Worm (Caenorhabditis elegans) whole organism, early embryonic: ENCODE results near the gene tofu-6.
A peak's percentile ranks its signal among the peaks of the same experiment; 100 is the strongest.

Experiments
- B0310.2 ChIP-seq: sonication (generic microtip); optimal IDR thresholded peaks from 2 replicates; lab custom pipeline; 2016; ENCODE audit warnings: mild to moderate bottlenecking, missing genetic modification characterization, missing compliant biosample characterization
- F13C5.2 ChIP-seq: sonication (generic microtip); optimal IDR thresholded peaks from 2 replicates; lab custom pipeline; 2017; ENCODE audit warnings: mild to moderate bottlenecking, missing genetic modification characterization, inconsistent platforms, missing compliant biosample characterization
- aly-1 ChIP-seq: sonication (generic microtip); optimal IDR thresholded peaks from 2 replicates; lab custom pipeline; 2016; ENCODE audit warnings: missing genetic modification characterization, missing compliant biosample characterization
- ama-1 ChIP-seq: fragments of 150-350 bp; optimal IDR thresholded peaks from 2 replicates; lab custom pipeline; 2014
- ceh-13 ChIP-seq: fragments of 200-800 bp; sonication (Bioruptor generic); optimal IDR thresholded peaks from 2 replicates; lab custom pipeline; 2018; ENCODE audit warnings: mild to moderate bottlenecking, missing genetic modification characterization, missing compliant biosample characterization
- ets-7 ChIP-seq: sonication (generic microtip); optimal IDR thresholded peaks from 2 replicates; lab custom pipeline; 2016; ENCODE audit warnings: missing genotype, missing genetic modification characterization, missing compliant biosample characterization
- flt-1 ChIP-seq: fragments of 200-800 bp; sonication (Bioruptor generic); IDR thresholded peaks from 2 replicates; pipeline ENCODE4 v1.3.6; 2022; ENCODE audit warnings: missing genetic modification characterization, missing compliant biosample characterization
- hmbx-1 ChIP-seq: sonication (generic microtip); optimal IDR thresholded peaks from 2 replicates; lab custom pipeline; 2016; ENCODE audit warnings: mild to moderate bottlenecking, missing genetic modification characterization, missing compliant biosample characterization
- hmg-4 ChIP-seq: fragments of 200-800 bp; sonication (Bioruptor generic); optimal IDR thresholded peaks from 2 replicates; lab custom pipeline; 2018; ENCODE audit warnings: mild to moderate bottlenecking, missing genetic modification characterization, missing compliant biosample characterization
- hnd-1 ChIP-seq: sonication (generic microtip); optimal IDR thresholded peaks from 2 replicates; lab custom pipeline; 2016; ENCODE audit warnings: missing genetic modification characterization, missing compliant biosample characterization
- pes-1 ChIP-seq: fragments of 200-800 bp; sonication (Bioruptor generic); IDR thresholded peaks from 2 replicates; pipeline ENCODE4 v1.3.6; 2022; ENCODE audit warnings: missing genetic modification reagents, missing genetic modification characterization, missing compliant biosample characterization
- scrt-1 ChIP-seq: fragments of 200-800 bp; sonication (Bioruptor generic); IDR thresholded peaks from 2 replicates; pipeline ENCODE4 v1.3.6; 2022; ENCODE audit warnings: missing genetic modification characterization, missing compliant biosample characterization
- sea-1 ChIP-seq: fragments of 200-800 bp; sonication (Bioruptor generic); conservative IDR thresholded peaks from 2 replicates; pipeline ENCODE4 v1.3.6; 2022; ENCODE audit warnings: missing genetic modification characterization, missing compliant biosample characterization
- tbx-11 ChIP-seq: fragments of 200-800 bp; sonication (Bioruptor generic); IDR thresholded peaks from 2 replicates; pipeline ENCODE4 v1.3.6; 2022; ENCODE audit warnings: missing genetic modification characterization, missing compliant biosample characterization
- tbx-37 ChIP-seq: fragments of 200-800 bp; sonication (Bioruptor generic); conservative IDR thresholded peaks from 2 replicates; pipeline ENCODE4 v1.3.6; 2022; ENCODE audit warnings: missing genetic modification reagents, missing genetic modification characterization, missing compliant biosample characterization
- tra-4 ChIP-seq: sonication (generic microtip); optimal IDR thresholded peaks from 2 replicates; lab custom pipeline; 2017; ENCODE audit warnings: missing genetic modification characterization, missing compliant biosample characterization

tofu-6 gene

DNA sequence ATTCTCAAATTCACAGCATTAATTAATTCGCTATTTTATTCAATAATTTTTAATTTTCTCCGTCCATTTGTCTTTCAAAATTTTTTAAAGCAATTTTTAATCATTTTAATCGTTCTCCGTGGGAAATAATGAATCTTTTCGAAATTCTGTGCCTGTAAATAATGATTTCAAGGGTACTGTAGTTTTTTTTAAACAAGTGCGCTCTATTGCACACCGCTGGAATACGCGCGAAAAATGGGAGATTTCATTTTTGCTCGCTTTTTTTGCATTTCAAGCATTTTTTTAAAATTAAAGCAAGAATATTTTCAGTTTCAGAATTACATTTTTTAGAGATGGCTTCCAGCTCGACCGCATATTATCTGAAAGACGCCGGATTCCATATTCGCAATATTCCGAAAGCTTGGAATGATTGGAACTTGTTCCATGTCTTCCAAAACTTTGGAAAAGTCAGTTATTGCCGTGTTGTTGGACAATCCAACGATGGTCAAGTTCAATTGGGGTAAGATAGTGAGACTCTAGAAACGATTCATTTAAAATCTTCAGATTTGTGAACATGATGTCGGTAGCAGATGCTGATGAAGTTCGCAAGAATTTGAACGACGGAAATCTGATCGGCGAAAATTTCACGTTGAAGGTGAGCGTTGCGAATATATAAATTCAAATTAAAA is at the start of gene tofu-6:
Gene tofu-6 (plus strand): TSS at position 302 of the 668 bp plus-strand sequence.
- TF ChIP-seq tbx-37 (GFP tag; lab: Robert Waterston, UW) (no peak), ceh-13 (GFP tag; lab: Kevin White, UChicago) (no peak), B0310.2 (no peak), hmbx-1 (no peak), hmg-4 (GFP tag; lab: Kevin White, UChicago) (no peak), F13C5.2 (tag; lab: Kevin White, UChicago) (no peak), aly-1 (peak; percentile 19), ama-1 (lab: Kevin White, UChicago) (peak; percentile 92)

ce11 chrII:5373275-5374047 is 47.6 kb upstream of the tofu-6 start, which contains the start of the genes agt-2 and F09E5.3:
TSS of gene agt-2 (minus strand) at chrII:5373827.
TSS of gene F09E5.3 (plus strand) at chrII:5373997.
- TF ChIP-seq hmbx-1 (no peak), ama-1 (lab: Kevin White, UChicago) (no peak), tbx-11 (no peak), hmg-4 (GFP tag; lab: Kevin White, UChicago) (peak; percentile 20), flt-1 (GFP tag; lab: Robert Waterston, UW) (0 out of 2 replicates have a peak, but pooled peaks have one; percentile 54), ets-7 (no peak), tra-4 (no peak), ceh-13 (GFP tag; lab: Kevin White, UChicago) (no peak), sea-1 (GFP tag; lab: Robert Waterston, UW) (no peak), B0310.2 (no peak), tbx-37 (GFP tag; lab: Robert Waterston, UW) (0 out of 2 replicates have a peak, but pooled peaks have one; percentile 27), pes-1 (no peak), F13C5.2 (tag; lab: Kevin White, UChicago) (peak; percentile 36)

DNA sequence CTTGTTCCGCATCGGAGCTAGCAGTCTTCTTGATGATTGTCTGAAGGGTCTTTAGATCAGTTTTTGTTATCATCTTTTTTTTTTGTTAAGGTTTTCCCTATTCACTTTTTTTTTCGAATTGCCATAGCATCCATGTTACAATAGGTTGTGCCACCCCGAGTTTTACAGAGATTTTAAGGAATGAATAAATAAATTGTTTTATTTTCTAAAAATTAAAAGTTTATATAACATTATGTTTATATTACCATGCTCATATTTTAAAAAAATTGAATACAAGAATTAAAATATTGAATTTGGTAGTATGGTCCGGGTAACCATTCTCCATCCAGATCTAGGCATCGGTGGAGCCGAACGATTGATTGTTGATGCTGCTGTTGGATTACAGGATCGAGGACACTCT is 46.1 kb upstream of the tofu-6 start, which contains the start of gene algn-2:
Gene algn-2 (plus strand): TSS at position 301 of the 400 bp plus-strand sequence.
- TF ChIP-seq flt-1 (GFP tag; lab: Robert Waterston, UW) (no peak), ceh-13 (GFP tag; lab: Kevin White, UChicago) (no peak), aly-1 (no peak), tbx-11 (no peak), hnd-1 (no peak), pes-1 (no peak), hmg-4 (GFP tag; lab: Kevin White, UChicago) (no peak), F13C5.2 (tag; lab: Kevin White, UChicago) (no peak), hmbx-1 (no peak), sea-1 (GFP tag; lab: Robert Waterston, UW) (no peak), ama-1 (lab: Kevin White, UChicago) (no peak), tra-4 (no peak), tbx-37 (GFP tag; lab: Robert Waterston, UW) (no peak)

- no peak for TF ChIP-seq pes-1
- TF ChIP-seq tra-4 = no peak
- no peak for TF ChIP-seq ets-7
- TF ChIP-seq flt-1 (GFP tag; lab: Robert Waterston, UW) = no peak
- TF ChIP-seq scrt-1 (GFP tag; lab: Robert Waterston, UW) = no peak
Measured at ce11 chrII:5377467-5378238, 43.4 kb upstream of the tofu-6 start, which contains the start of gene prdx-2. TSS of gene prdx-2 (plus strand) at chrII:5378195.

DNA sequence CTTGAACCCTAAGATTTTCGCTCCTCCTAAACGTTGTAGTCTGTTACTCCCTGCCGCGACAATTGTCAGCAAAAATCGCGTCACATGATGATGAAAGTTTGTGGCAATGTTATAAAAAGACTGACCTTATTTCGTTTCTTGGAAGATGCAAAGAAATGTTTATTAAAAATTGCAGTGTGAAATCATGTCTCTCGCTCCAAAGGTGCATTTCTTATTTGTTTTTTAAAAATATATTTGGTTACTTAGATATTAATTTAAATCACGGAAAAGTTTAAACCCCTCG is 42.9 kb upstream of the tofu-6 start:
- TF ChIP-seq hnd-1 (no peak), B0310.2 (no peak), tbx-11 (no peak), hmg-4 (GFP tag; lab: Kevin White, UChicago) (no peak), tra-4 (no peak), aly-1 (no peak), ama-1 (lab: Kevin White, UChicago) (no peak)

- TF ChIP-seq hmg-4 (GFP tag; lab: Kevin White, UChicago) = peak; percentile 41
- no peak for TF ChIP-seq hmbx-1
- TF ChIP-seq tra-4 = no peak
- no peak for TF ChIP-seq sea-1 (GFP tag; lab: Robert Waterston, UW)
Measured at ce11 chrII:5379614-5380077, 41.4 kb upstream of the tofu-6 start, which contains the start of gene pkc-3. TSS of gene pkc-3 (plus strand) at chrII:5380027.

- TF ChIP-seq hmg-4 (GFP tag; lab: Kevin White, UChicago) (no peak), pes-1 (no peak)
Measured at ce11 chrII:5384282-5384681, 36.8 kb upstream of the tofu-6 start.

DNA sequence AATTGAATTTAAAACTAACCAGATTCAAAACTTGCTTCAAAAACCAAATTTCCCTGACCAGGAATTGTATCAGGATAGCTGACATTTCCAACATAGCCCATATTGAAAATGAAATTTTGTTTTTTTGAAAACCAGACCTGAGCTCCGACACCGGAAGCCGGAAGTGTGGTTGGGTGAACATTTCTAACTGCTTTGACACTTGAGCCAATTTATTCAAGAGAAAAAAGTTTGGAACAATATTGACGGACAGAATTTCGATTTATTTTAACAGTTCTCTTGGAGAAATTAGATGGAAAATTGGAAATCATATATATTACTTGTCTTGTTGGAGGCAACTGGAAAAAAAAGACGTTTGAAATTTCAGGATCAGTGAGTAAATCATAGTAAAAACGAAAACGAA is 33.8 kb upstream of the tofu-6 start, which contains the start of gene ccpp-6:
Gene ccpp-6 (minus strand): TSS at position 101 of the 400 bp plus-strand sequence.
- TF ChIP-seq hnd-1 = no peak
- TF ChIP-seq sea-1 (GFP tag; lab: Robert Waterston, UW) = no peak
- no peak for TF ChIP-seq aly-1
- no peak for TF ChIP-seq F13C5.2 (tag; lab: Kevin White, UChicago)
- TF ChIP-seq B0310.2 = no peak
- TF ChIP-seq flt-1 (GFP tag; lab: Robert Waterston, UW) = no peak
- no peak for TF ChIP-seq hmbx-1
- no peak for TF ChIP-seq tbx-37 (GFP tag; lab: Robert Waterston, UW)
- TF ChIP-seq ama-1 (lab: Kevin White, UChicago) = no peak
